Worm (Caenorhabditis elegans): Measurements from ENCODE around the gene xrn-1.

- TF ChIP-seq Y5F2A.4 (GFP tag; optimal IDR thresholded peaks at IDR 0.05) (no peak), ces-1 (GFP tag; optimal IDR thresholded peaks at IDR 0.05) (no peak), unc-62 (GFP tag; optimal IDR thresholded peaks at IDR 0.05 in 1 of 2) (no peak), unc-62 (tag; optimal IDR thresholded peaks at IDR 0.05) (no peak), daf-8 (GFP tag; IDR thresholded peaks at IDR 0.05) (no peak), nhr-25 (tag; optimal IDR thresholded peaks at IDR 0.05; ENCODE audit: borderline replicate concordance, insufficient read depth) (no peak), ama-1 (optimal IDR thresholded peaks at IDR 0.05) (no peak), aly-2 (tag; optimal IDR thresholded peaks at IDR 0.05) (no peak), fos-1 (tag; optimal IDR thresholded peaks at IDR 0.05) (no peak), nhr-77 (tag; optimal IDR thresholded peaks at IDR 0.05) (no peak), nhr-41 (GFP tag; IDR thresholded peaks at IDR 0.05) (no peak), fkh-10 (GFP tag; optimal IDR thresholded peaks at IDR 0.05) (no peak)
These were observed 60.5 kb downstream of the xrn-1 start for ce11 chrII:14129191-14129590.

All from whole organism, L4 larva.